Worm (Caenorhabditis elegans) whole organism, L4 larva: ENCODE measurements around the gene srd-56.

Experiments used
- ctbp-1 ChIP-seq: fragments of 200-800 bp; sonication (Bioruptor generic); IDR thresholded peaks from 2 replicates; pipeline ENCODE4 v1.3.6; 2022; ENCODE audit warnings: missing genetic modification reagents, missing genetic modification characterization, missing compliant biosample characterization
- egl-27 ChIP-seq: sonication (generic microtip); optimal IDR thresholded peaks from 3 replicates; lab custom pipeline; 2017; ENCODE audit warnings: missing biosample characterization, missing genetic modification reagents, missing genetic modification characterization

- no peak for TF ChIP-seq ctbp-1
- no peak for TF ChIP-seq egl-27
Measured at ce11 chrII:7225864-7226522, 23.0 kb upstream of the srd-56 start, which contains the start of gene clh-3.
